Fruit fly (Drosophila melanogaster) Kc167 (cell line): Measurements from ENCODE around the gene Cypl.

ENCODE experiments used
- Sin3A ChIP-seq: fragments of >200 bp; optimal IDR thresholded peaks from 2 replicates; lab custom pipeline; 2018; ENCODE audit warnings: missing external identifiers
- h ChIP-seq: fragments of >200 bp; optimal IDR thresholded peaks from 3 replicates; lab custom pipeline; 2018; ENCODE audit warnings: missing external identifiers
- psq ChIP-seq: fragments of >200 bp; optimal IDR thresholded peaks from 2 replicates; lab custom pipeline; 2017; ENCODE audit warnings: missing external identifiers

dm6 chr3L:561117-561516 is 18.4 kb upstream of the Cypl start:
- TF ChIP-seq Sin3A (lab: Kevin White, UChicago) (no peak), h (lab: Kevin White, UChicago) (no peak), psq (lab: Kevin White, UChicago) (no peak)
